Worm (Caenorhabditis elegans) whole organism, L1 larva: Measurements from ENCODE around the gene srh-70.

Experiments
- aha-1 ChIP-seq: fragments of 150-350 bp; optimal IDR thresholded peaks from 2 replicates; lab custom pipeline; 2014; ENCODE audit warnings: missing biosample characterization, missing genetic modification characterization
- aly-2 ChIP-seq: fragments of 150-350 bp; optimal IDR thresholded peaks from 2 replicates; lab custom pipeline; 2014; ENCODE audit warnings: missing biosample characterization, missing genetic modification characterization
- ces-1 ChIP-seq: fragments of 150-350 bp; optimal IDR thresholded peaks from 2 replicates; lab custom pipeline; 2014; ENCODE audit warnings: missing biosample characterization, missing genetic modification reagents, missing genetic modification characterization
- jun-1 ChIP-seq: fragments of 150-350 bp; optimal IDR thresholded peaks from 2 replicates; lab custom pipeline; 2014; ENCODE audit warnings: missing biosample characterization, missing genetic modification reagents, missing genetic modification characterization
- lin-35 ChIP-seq, 2 experiments: fragments of 150-350 bp; optimal IDR thresholded peaks; 2 replicates each; lab custom pipeline; 2014; ENCODE audit warnings: missing biosample characterization in 2 of 2, missing genetic modification characterization in 2 of 2, missing genetic modification reagents in 2 of 2
- lsy-2 ChIP-seq, 2 experiments: fragments of 150-350 bp; optimal IDR thresholded peaks; 2 replicates each; lab custom pipeline; 2014; ENCODE audit warnings: missing biosample characterization in 2 of 2, missing genetic modification characterization in 2 of 2
- mef-2 ChIP-seq: fragments of 150-350 bp; optimal IDR thresholded peaks from 2 replicates; lab custom pipeline; 2014; ENCODE audit warnings: missing biosample characterization, missing genetic modification characterization
- nhr-76 ChIP-seq: sonication (generic microtip); optimal IDR thresholded peaks from 2 replicates; lab custom pipeline; 2017; ENCODE audit warnings: missing biosample characterization, missing genetic modification characterization
- nhr-77 ChIP-seq: fragments of 150-350 bp; optimal IDR thresholded peaks from 2 replicates; lab custom pipeline; 2014; ENCODE audit warnings: missing biosample characterization, missing genetic modification characterization
- ztf-11 ChIP-seq, 2 experiments: sonication (generic microtip); optimal IDR thresholded peaks; 2 replicates each; lab custom pipeline; 2016 to 2017; ENCODE audit warnings: missing genetic modification characterization in 2 of 2, missing biosample characterization in 1 of 2, missing compliant biosample characterization in 1 of 2

- TF ChIP-seq ztf-11 (tag; optimal IDR thresholded peaks at IDR 0.05; lab: Kevin White, UChicago) (no peak), nhr-76 (tag; lab: Kevin White, UChicago) (no peak), lsy-2 (tag; optimal IDR thresholded peaks at IDR 0.05; lab: Kevin White, UChicago) (no peak), nhr-77 (tag; lab: Kevin White, UChicago) (no peak), ces-1 (no peak), lin-35 (GFP tag; optimal IDR thresholded peaks at IDR 0.05; lab: Kevin White, UChicago) (no peak), mef-2 (tag; lab: Kevin White, UChicago) (no peak), jun-1 (tag; lab: Kevin White, UChicago) (no peak), aly-2 (tag; lab: Kevin White, UChicago) (no peak), aha-1 (tag; lab: Kevin White, UChicago) (no peak)
Observed at ce11 chrII:12481645-12482044, 37.0 kb downstream of the srh-70 start.
